Fruit fly (Drosophila melanogaster) Kc167 (cell line): ENCODE results near the gene CG6418.

Source experiments
- insv ChIP-seq: fragments of >200 bp; optimal IDR thresholded peaks from 3 replicates; lab custom pipeline; 2018; ENCODE audit warnings: missing external identifiers
- psq ChIP-seq: fragments of >200 bp; optimal IDR thresholded peaks from 2 replicates; lab custom pipeline; 2017; ENCODE audit warnings: missing external identifiers

dm6 chr3L:10917263-10917662 lies 38.4 kb upstream of the CG6418 start:
- TF ChIP-seq insv (lab: Kevin White, UChicago) (no peak), psq (lab: Kevin White, UChicago) (no peak)
